Worm (Caenorhabditis elegans) whole organism, young adult: ENCODE data around the gene nspb-3.

ENCODE experiments used
- C06A6.2 ChIP-seq: fragments of 200-800 bp; sonication (Bioruptor generic); conservative IDR thresholded peaks from 2 replicates; pipeline ENCODE4 v1.3.6; 2022; ENCODE audit warnings: missing genetic modification characterization, missing compliant biosample characterization
- F10E7.11 ChIP-seq: sonication (generic microtip); optimal IDR thresholded peaks from 2 replicates; lab custom pipeline; 2017; ENCODE audit warnings: mild to moderate bottlenecking, missing genetic modification characterization, moderate library complexity, missing compliant biosample characterization
- F22D6.2 ChIP-seq: sonication (generic microtip); optimal IDR thresholded peaks from 2 replicates; lab custom pipeline; 2016; ENCODE audit warnings: mild to moderate bottlenecking, missing genetic modification characterization, missing compliant biosample characterization
- F23B12.7 ChIP-seq: sonication (generic microtip); optimal IDR thresholded peaks from 2 replicates; lab custom pipeline; 2017; ENCODE audit warnings: missing genetic modification characterization, mild to moderate bottlenecking, missing compliant biosample characterization, antibody characterized with exemption, moderate library complexity; ENCODE audit not compliant: insufficient read depth
- F52B5.7 ChIP-seq: sonication (generic microtip); optimal IDR thresholded peaks from 2 replicates; lab custom pipeline; 2016; ENCODE audit warnings: mild to moderate bottlenecking, missing genetic modification characterization, missing compliant biosample characterization
- F57A8.1 ChIP-seq: fragments of 200-800 bp; sonication (Bioruptor generic); optimal IDR thresholded peaks from 2 replicates; lab custom pipeline; 2018; ENCODE audit warnings: mild to moderate bottlenecking, missing genetic modification characterization, moderate library complexity, missing compliant biosample characterization
- T26A5.8 ChIP-seq: sonication (generic microtip); optimal IDR thresholded peaks from 2 replicates; lab custom pipeline; 2016; ENCODE audit warnings: missing genetic modification characterization, missing compliant biosample characterization
- Y79H2A.3 ChIP-seq: fragments of 200-800 bp; sonication (Bioruptor generic); conservative IDR thresholded peaks from 2 replicates; pipeline ENCODE4 v1.3.6; 2022; ENCODE audit warnings: missing genetic modification reagents, missing genetic modification characterization, missing compliant biosample characterization
- attf-5 ChIP-seq: fragments of 200-800 bp; sonication (Bioruptor generic); optimal IDR thresholded peaks from 2 replicates; lab custom pipeline; 2018; ENCODE audit warnings: mild to moderate bottlenecking, missing genetic modification characterization, missing compliant biosample characterization
- cebp-1 ChIP-seq, 2 experiments: fragments of 200-800 bp in 1 of 2; sonication (Bioruptor generic) in 1 of 2; sonication (generic microtip) in 1 of 2; IDR thresholded peaks in 1 of 2; optimal IDR thresholded peaks in 1 of 2; 2 replicates each; pipeline versions ENCODE4 v1.3.6 to Lab custom; 2017 to 2022; ENCODE audit warnings: missing compliant biosample characterization in 2 of 2, missing genetic modification characterization in 2 of 2, mild to moderate bottlenecking in 1 of 2, missing genetic modification reagents in 1 of 2, moderate library complexity in 1 of 2
- ceh-58 ChIP-seq: fragments of 200-800 bp; sonication (Bioruptor generic); IDR thresholded peaks from 2 replicates; pipeline ENCODE4 v1.3.6; 2022; ENCODE audit warnings: missing genetic modification characterization, missing compliant biosample characterization
- dox-1 ChIP-seq: fragments of 200-800 bp; sonication (Bioruptor generic); IDR thresholded peaks from 2 replicates; pipeline ENCODE4 v1.3.6; 2022; ENCODE audit warnings: missing genetic modification reagents, missing genetic modification characterization, missing compliant biosample characterization
- dpff-1 ChIP-seq: sonication (generic microtip); optimal IDR thresholded peaks from 2 replicates; lab custom pipeline; 2017; ENCODE audit warnings: mild to moderate bottlenecking, missing genetic modification characterization, missing compliant biosample characterization
- egl-44 ChIP-seq: fragments of 200-800 bp; sonication (Bioruptor generic); IDR thresholded peaks from 2 replicates; pipeline ENCODE4 v1.3.6; 2022; ENCODE audit warnings: missing genetic modification reagents, missing genetic modification characterization, missing compliant biosample characterization
- ets-4 ChIP-seq: fragments of 200-800 bp; sonication (Bioruptor generic); optimal IDR thresholded peaks from 2 replicates; lab custom pipeline; 2018; ENCODE audit warnings: mild to moderate bottlenecking, missing genetic modification characterization, missing compliant biosample characterization
- gei-17 ChIP-seq: fragments of 200-800 bp; sonication (Bioruptor generic); optimal IDR thresholded peaks from 2 replicates; lab custom pipeline; 2018; ENCODE audit warnings: mild to moderate bottlenecking, missing genetic modification characterization, missing compliant biosample characterization
- lin-26 ChIP-seq: fragments of 200-800 bp; sonication (Bioruptor generic); IDR thresholded peaks from 2 replicates; pipeline ENCODE4 v1.3.6; 2022; ENCODE audit warnings: missing genetic modification reagents, missing genetic modification characterization, missing compliant biosample characterization
- lin-40 ChIP-seq: sonication (generic microtip); optimal IDR thresholded peaks from 2 replicates; lab custom pipeline; 2016; ENCODE audit warnings: missing genetic modification characterization, mild to moderate bottlenecking, missing compliant biosample characterization, missing genotype, missing genetic modification reagents
- lsl-1 ChIP-seq: fragments of 200-800 bp; sonication (Bioruptor generic); optimal IDR thresholded peaks from 2 replicates; lab custom pipeline; 2018; ENCODE audit warnings: mild to moderate bottlenecking, missing genetic modification characterization, moderate library complexity, missing compliant biosample characterization
- madf-3 ChIP-seq: fragments of 200-800 bp; sonication (Bioruptor generic); IDR thresholded peaks from 2 replicates; pipeline ENCODE4 v1.3.6; 2022; ENCODE audit warnings: missing genetic modification reagents, missing genetic modification characterization, missing compliant biosample characterization
- madf-6 ChIP-seq: fragments of 200-800 bp; sonication (Bioruptor generic); IDR thresholded peaks from 2 replicates; pipeline ENCODE4 v1.3.6; 2022; ENCODE audit warnings: missing genetic modification reagents, missing genetic modification characterization, missing compliant biosample characterization
- mel-28 ChIP-seq: sonication (generic microtip); optimal IDR thresholded peaks from 2 replicates; lab custom pipeline; 2016; ENCODE audit warnings: borderline replicate concordance, mild to moderate bottlenecking, missing genetic modification characterization, missing compliant biosample characterization
- nfya-2 ChIP-seq: fragments of 200-800 bp; sonication (Bioruptor generic); IDR thresholded peaks from 2 replicates; pipeline ENCODE4 v1.3.6; 2022; ENCODE audit warnings: missing genetic modification reagents, missing genetic modification characterization, missing compliant biosample characterization
- nhr-80 ChIP-seq: sonication (generic microtip); optimal IDR thresholded peaks from 2 replicates; lab custom pipeline; 2016; ENCODE audit warnings: missing genetic modification characterization, missing compliant biosample characterization
- nhr-90 ChIP-seq: sonication (generic microtip); optimal IDR thresholded peaks from 2 replicates; lab custom pipeline; 2016; ENCODE audit warnings: missing genotype, mild to moderate bottlenecking, missing genetic modification characterization, missing compliant biosample characterization
- pha-4 ChIP-seq: fragments of 150-350 bp; sonication (generic microtip); optimal IDR thresholded peaks from 2 replicates; lab custom pipeline; 2014; ENCODE audit warnings: missing biosample characterization, missing genetic modification reagents, missing genetic modification characterization
- rpc-1 ChIP-seq, 2 experiments: fragments of 150-350 bp in 1 of 2; sonication (generic microtip) in 1 of 2; optimal IDR thresholded peaks; 2 replicates each; lab custom pipeline; 2014 to 2018; ENCODE audit warnings: missing biosample characterization in 1 of 2, missing genetic modification characterization in 1 of 2, missing genetic modification reagents in 1 of 2, missing genotype in 1 of 2
- snpc-3.4 ChIP-seq: sonication (generic microtip); optimal IDR thresholded peaks from 2 replicates; lab custom pipeline; 2017; ENCODE audit warnings: missing genetic modification characterization, mild to moderate bottlenecking, missing compliant biosample characterization, antibody characterized with exemption, moderate library complexity, missing genotype, missing genetic modification reagents
- snpc-4 ChIP-seq, 5 experiments: fragments of 150-350 bp in 1 of 5; sonication (generic microtip) in 4 of 5; optimal IDR thresholded peaks; 2 replicates each; lab custom pipeline; 2014 to 2018; ENCODE audit warnings: missing genetic modification characterization in 5 of 5, missing biosample characterization in 3 of 5, antibody characterized with exemption in 2 of 5, mild to moderate bottlenecking in 2 of 5, missing compliant biosample characterization in 2 of 5, missing genotype in 2 of 5, moderate library complexity in 2 of 5, missing genetic modification reagents in 1 of 5
- tbx-9 ChIP-seq: sonication (generic microtip); optimal IDR thresholded peaks from 2 replicates; lab custom pipeline; 2016; ENCODE audit warnings: borderline replicate concordance, missing genetic modification characterization, inconsistent platforms, missing compliant biosample characterization
- zim-3 ChIP-seq: sonication (generic microtip); optimal IDR thresholded peaks from 2 replicates; lab custom pipeline; 2017; ENCODE audit warnings: mild to moderate bottlenecking, missing genetic modification characterization, moderate library complexity, missing compliant biosample characterization
- ztf-22 ChIP-seq: fragments of 200-800 bp; sonication (Bioruptor generic); optimal IDR thresholded peaks from 2 replicates; lab custom pipeline; 2018; ENCODE audit warnings: mild to moderate bottlenecking, missing genetic modification characterization, moderate library complexity, missing compliant biosample characterization
- ztf-6 ChIP-seq: fragments of 200-800 bp; sonication (Bioruptor generic); IDR thresholded peaks from 2 replicates; pipeline ENCODE4 v1.3.6; 2022; ENCODE audit warnings: missing genetic modification reagents, missing genetic modification characterization, missing compliant biosample characterization

nspb-3 gene

DNA sequence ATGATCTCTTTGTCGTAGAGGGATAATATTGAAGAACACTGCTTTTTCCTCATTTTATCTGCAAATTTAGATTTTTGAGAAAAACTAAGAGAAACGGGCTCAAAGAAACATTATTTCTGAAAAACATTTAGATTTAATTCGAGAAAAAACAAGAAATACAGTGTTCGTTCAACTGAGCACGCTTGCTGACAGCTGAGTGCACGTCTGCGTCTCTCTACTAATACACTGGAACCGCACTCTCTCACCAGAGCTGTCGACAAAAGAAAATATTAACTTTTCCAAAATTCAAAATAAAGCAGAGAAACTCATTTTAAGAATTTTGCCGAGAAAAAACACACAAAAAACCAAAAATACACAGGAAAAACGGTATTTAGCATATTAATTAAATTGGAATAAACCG lies 18.5 kb upstream of the nspb-3 start, which contains the start of gene drh-1 (continued):
- TF ChIP-seq lsl-1 (GFP tag; lab: Kevin White, UChicago) = peak; percentile 32
- peak; percentile 16 for TF ChIP-seq F23B12.7 (tag; lab: Kevin White, UChicago)
- TF ChIP-seq snpc-3.4 (tag; lab: Kevin White, UChicago) = no peak
- TF ChIP-seq snpc-4 (GFP tag; optimal IDR thresholded peaks at IDR 0.05; lab: Kevin White, UChicago) = no peak
- peak in 3 of 4 experiments; percentile 67 to 82 (median 74) for TF ChIP-seq snpc-4 (tag; optimal IDR thresholded peaks at IDR 0.05; lab: Kevin White, UChicago)
- TF ChIP-seq mel-28 (tag; lab: Kevin White, UChicago) = no peak
- no peak for TF ChIP-seq pha-4 (tag; lab: Kevin White, UChicago)
- no peak for TF ChIP-seq dox-1
- no peak for TF ChIP-seq F10E7.11 (tag; lab: Kevin White, UChicago)
- no peak for TF ChIP-seq Y79H2A.3 (GFP tag; lab: Robert Waterston, UW)
- TF ChIP-seq C06A6.2 = no peak
- TF ChIP-seq nhr-90 = no peak
- TF ChIP-seq zim-3 (tag; lab: Kevin White, UChicago) = no peak
- TF ChIP-seq attf-5 (GFP tag; lab: Kevin White, UChicago) = peak; percentile 27
- no peak for TF ChIP-seq T26A5.8
- no peak for TF ChIP-seq nfya-2 (GFP tag; lab: Robert Waterston, UW)

DNA sequence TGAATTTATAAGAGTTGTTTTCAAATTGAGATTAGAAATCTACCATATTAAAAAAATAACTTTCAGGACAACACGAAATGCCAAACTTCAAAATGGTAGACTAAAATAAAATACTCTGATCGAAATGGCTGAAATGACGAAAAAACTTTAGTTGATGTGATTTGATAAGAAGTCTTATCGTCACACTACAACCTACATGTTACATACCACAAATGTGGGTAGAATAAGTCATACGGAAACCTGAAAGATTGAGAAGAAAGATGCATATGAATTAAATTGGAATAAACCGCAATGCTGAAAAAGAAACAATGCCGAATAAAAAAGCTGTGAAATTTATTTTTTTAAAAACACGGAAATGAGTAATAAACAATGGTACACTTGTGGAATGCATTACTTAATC lies 12.3 kb upstream of the nspb-3 start:
- no peak for TF ChIP-seq ceh-58 (GFP tag; lab: Robert Waterston, UW)
- TF ChIP-seq nhr-80 (tag; lab: Kevin White, UChicago) = peak; percentile 6

DNA sequence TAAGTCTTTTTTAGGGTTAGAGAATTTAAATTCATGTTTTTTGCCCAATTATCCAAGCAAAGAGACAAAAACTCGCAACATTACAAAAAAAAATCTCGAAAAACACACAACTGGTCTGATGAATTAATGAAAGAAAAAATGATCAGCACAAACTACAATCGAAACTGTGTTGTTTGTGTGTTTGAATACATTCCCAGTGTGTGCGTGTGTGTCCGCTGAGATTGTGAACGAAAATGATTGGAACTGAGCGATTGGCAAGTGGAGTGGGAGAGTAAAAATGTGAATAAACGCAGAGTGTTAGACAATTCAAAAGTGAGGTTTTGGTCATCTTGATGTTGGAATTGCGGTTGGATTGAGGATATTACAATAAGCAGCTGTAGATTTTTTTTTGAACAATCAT lies 11.8 kb upstream of the nspb-3 start:
- TF ChIP-seq ztf-22 (no peak), cebp-1 (GFP tag; IDR thresholded peaks at IDR 0.05; lab: Robert Waterston, UW) (no peak), cebp-1 (tag; optimal IDR thresholded peaks at IDR 0.05; lab: Kevin White, UChicago) (peak; percentile 5)

DNA sequence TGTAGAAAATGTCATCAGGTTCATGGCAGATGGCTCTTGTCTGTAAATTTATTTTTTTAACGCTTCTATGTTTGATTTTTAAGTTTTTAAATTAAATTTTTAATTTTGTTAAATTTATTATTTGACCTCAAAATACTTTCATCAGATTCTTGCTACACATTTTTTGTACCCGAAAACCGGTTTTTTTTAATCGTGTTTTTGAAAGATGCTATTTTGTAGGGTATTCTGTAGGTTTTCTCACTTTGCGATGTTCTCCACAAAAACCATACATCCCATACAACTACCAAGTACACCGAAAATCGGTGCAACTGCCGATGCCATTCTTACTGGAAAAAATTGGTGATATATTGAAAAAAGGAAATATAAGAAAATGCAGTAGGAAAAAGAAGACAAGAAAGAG lies 11.1 kb upstream of the nspb-3 start, which contains the start of gene nstp-2:
Gene nstp-2, minus strand, starts transcription at position 326 of the 400 bp plus-strand sequence.
- no peak for TF ChIP-seq F23B12.7 (tag; lab: Kevin White, UChicago)
- TF ChIP-seq lin-26 (GFP tag; lab: Robert Waterston, UW) = no peak
- no peak for TF ChIP-seq dpff-1 (tag; lab: Kevin White, UChicago)
- TF ChIP-seq gei-17 = no peak
- TF ChIP-seq F22D6.2 (tag; lab: Kevin White, UChicago) = no peak
- no peak for TF ChIP-seq egl-44 (GFP tag; lab: Robert Waterston, UW)
- TF ChIP-seq madf-3 (GFP tag; lab: Robert Waterston, UW) = no peak
- no peak for TF ChIP-seq F57A8.1 (GFP tag; lab: Kevin White, UChicago)
- no peak for TF ChIP-seq rpc-1 (optimal IDR thresholded peaks at IDR 0.05; lab: Kevin White, UChicago)
- no peak for TF ChIP-seq rpc-1 (tag; optimal IDR thresholded peaks at IDR 0.05; lab: Kevin White, UChicago)
- TF ChIP-seq madf-6 = no peak
- no peak for TF ChIP-seq ets-4 (GFP tag; lab: Kevin White, UChicago)
- no peak for TF ChIP-seq Y79H2A.3 (GFP tag; lab: Robert Waterston, UW)
- no peak for TF ChIP-seq F52B5.7
- TF ChIP-seq lin-40 (tag; lab: Kevin White, UChicago) = no peak
- TF ChIP-seq tbx-9 (tag; lab: Kevin White, UChicago) = no peak
- no peak for TF ChIP-seq ztf-6
